Fruit fly (Drosophila melanogaster): ENCODE results near the gene CG3402.

CG3402 gene

dm6 chr3L:607551-608314 is 44.9 kb downstream of the CG3402 start:
- TF ChIP-seq CG4360 (GFP tag; IDR thresholded peaks at IDR 0.05) (peak; percentile 55; the same call in 1 of the 2 replicates), chinmo (GFP tag; IDR thresholded peaks at IDR 0.05; ENCODE audit: partially characterized antibody) (0 out of 4 replicates have a peak, but pooled peaks have one; percentile 35), Deaf1 (tag; optimal IDR thresholded peaks at IDR 0.05) (no peak), sens (GFP tag) (peak; percentile 51), Awh (GFP tag; IDR thresholded peaks at IDR 0.05) (0 out of 2 replicates have a peak, but pooled peaks have one; percentile 37), sc (optimal IDR thresholded peaks at IDR 0.05) (no peak), sc (GFP tag; optimal IDR thresholded peaks at IDR 0.05) (no peak)

dm6 chr3L:606490-607327 is 46.0 kb downstream of the CG3402 start, which contains the start of gene Reg-2:
Gene Reg-2, minus strand, starts transcription at chr3L:606569.
- 0 out of 2 replicates have a peak, but pooled peaks have one; percentile 15 for TF ChIP-seq CG7372 (GFP tag; IDR thresholded peaks at IDR 0.05)
- TF ChIP-seq Neu2 (GFP tag; optimal IDR thresholded peaks at IDR 0.05; ENCODE audit: borderline replicate concordance) = no peak
- no peak for TF ChIP-seq pho (GFP tag; optimal IDR thresholded peaks at IDR 0.05)
- no peak for TF ChIP-seq gce (GFP tag; IDR thresholded peaks at IDR 0.05)
- TF ChIP-seq Deaf1 (tag; optimal IDR thresholded peaks at IDR 0.05) = peak; percentile 93
- no peak for TF ChIP-seq fru (optimal IDR thresholded peaks at IDR 0.05)
- no peak for TF ChIP-seq gsb (GFP tag; IDR thresholded peaks at IDR 0.05)
- TF ChIP-seq croc (GFP tag; conservative IDR thresholded peaks at IDR 0.05) = no peak
- no peak for TF ChIP-seq CG17186 (GFP tag; optimal IDR thresholded peaks at IDR 0.05)
- TF ChIP-seq dimm (GFP tag; IDR thresholded peaks at IDR 0.05) = no peak
- peak; percentile 47 for TF ChIP-seq Nf-YB (GFP tag; optimal IDR thresholded peaks at IDR 0.05)
- TF ChIP-seq MTF-1 (GFP tag; optimal IDR thresholded peaks at IDR 0.05; ENCODE audit: borderline replicate concordance) = no peak
- TF ChIP-seq CG43689 (GFP tag; IDR thresholded peaks at IDR 0.05) = no peak
- peak; percentile 83 for TF ChIP-seq pita (GFP tag; optimal IDR thresholded peaks at IDR 0.05)
- TF ChIP-seq CG31224 (GFP tag; IDR thresholded peaks at IDR 0.05) = no peak
- TF ChIP-seq CG15479 (GFP tag; optimal IDR thresholded peaks at IDR 0.05) = peak; percentile 49
- TF ChIP-seq cwo (GFP tag; optimal IDR thresholded peaks at IDR 0.05) = no peak
- TF ChIP-seq Hey (tag; optimal IDR thresholded peaks at IDR 0.05) = no peak
- no peak for TF ChIP-seq Antp (GFP tag; optimal IDR thresholded peaks at IDR 0.05)
- no peak for TF ChIP-seq CG5245 (GFP tag; optimal IDR thresholded peaks at IDR 0.05)
- TF ChIP-seq CG9727 (GFP tag; optimal IDR thresholded peaks at IDR 0.05) = no peak
- no peak for TF ChIP-seq Optix (GFP tag; IDR thresholded peaks at IDR 0.05)
- TF ChIP-seq CG17359 (tag; optimal IDR thresholded peaks at IDR 0.05) = peak; percentile 18
- peak; percentile 30 for TF ChIP-seq sens (GFP tag)
- TF ChIP-seq CG18599 (GFP tag; optimal IDR thresholded peaks at IDR 0.05) = no peak
- TF ChIP-seq Hmx (GFP tag; optimal IDR thresholded peaks at IDR 0.05) = no peak
- no peak for TF ChIP-seq nerfin-1 (tag; optimal IDR thresholded peaks at IDR 0.05)
- no peak for TF ChIP-seq ci (GFP tag; IDR thresholded peaks at IDR 0.05)
- no peak for TF ChIP-seq pan (optimal IDR thresholded peaks at IDR 0.05)
- TF ChIP-seq pan (GFP tag; optimal IDR thresholded peaks at IDR 0.05 in 1 of 2, IDR thresholded peaks at IDR 0.05 in 1 of 2) = no peak
- TF ChIP-seq en (GFP tag; optimal IDR thresholded peaks at IDR 0.05) = no peak
- TF ChIP-seq CG8089 (GFP tag; optimal IDR thresholded peaks at IDR 0.05) = no peak
- TF ChIP-seq CG12659 (GFP tag; optimal IDR thresholded peaks at IDR 0.05) = peak; percentile 45
- TF ChIP-seq vvl (GFP tag; IDR thresholded peaks at IDR 0.05) = no peak
- TF ChIP-seq CG42726 (GFP tag; IDR thresholded peaks at IDR 0.05; ENCODE audit: partially characterized antibody) = peak; percentile 45; the same call in 1 of the 2 replicates
- TF ChIP-seq CG17612 (GFP tag; IDR thresholded peaks at IDR 0.05) = no peak
- TF ChIP-seq CG2199 (GFP tag; IDR thresholded peaks at IDR 0.05) = no peak
- TF ChIP-seq CG13894 (tag; optimal IDR thresholded peaks at IDR 0.05) = no peak
- no peak for TF ChIP-seq CG10366 (GFP tag; IDR thresholded peaks at IDR 0.05)
- no peak for TF ChIP-seq CG14441 (GFP tag; IDR thresholded peaks at IDR 0.05)
- peak; percentile 39; the same call in 1 of the 2 replicates for TF ChIP-seq Rfx (GFP tag; IDR thresholded peaks at IDR 0.05)
- no peak for TF ChIP-seq CG6272 (GFP tag; IDR thresholded peaks at IDR 0.05)

All from whole organism, embryonic.